Worm (Caenorhabditis elegans) whole organism, young adult: ENCODE results near the gene F13H8.3.

Source experiments
- F22D6.2 ChIP-seq: sonication (generic microtip); optimal IDR thresholded peaks from 2 replicates; lab custom pipeline; 2016; ENCODE audit warnings: mild to moderate bottlenecking, missing genetic modification characterization, missing compliant biosample characterization
- F33H1.4 ChIP-seq: fragments of 200-800 bp; sonication (Bioruptor generic); IDR thresholded peaks from 2 replicates; pipeline ENCODE4 v1.3.6; 2022; ENCODE audit warnings: missing genetic modification reagents, missing genetic modification characterization, missing compliant biosample characterization
- F39B2.1 ChIP-seq: fragments of 200-800 bp; sonication (Bioruptor generic); IDR thresholded peaks from 2 replicates; pipeline ENCODE4 v1.3.6; 2022; ENCODE audit warnings: missing genetic modification reagents, missing genetic modification characterization, missing compliant biosample characterization
- F57C9.4 ChIP-seq: sonication (generic microtip); optimal IDR thresholded peaks from 2 replicates; lab custom pipeline; 2017; ENCODE audit warnings: mild to moderate bottlenecking, missing genetic modification characterization, missing compliant biosample characterization
- T07F8.4 ChIP-seq: sonication (generic microtip); optimal IDR thresholded peaks from 2 replicates; lab custom pipeline; 2016; ENCODE audit warnings: mild to moderate bottlenecking, missing genetic modification characterization, moderate library complexity, missing compliant biosample characterization
- Y79H2A.3 ChIP-seq: fragments of 200-800 bp; sonication (Bioruptor generic); conservative IDR thresholded peaks from 2 replicates; pipeline ENCODE4 v1.3.6; 2022; ENCODE audit warnings: missing genetic modification reagents, missing genetic modification characterization, missing compliant biosample characterization
- ZK185.1 ChIP-seq: sonication (generic microtip); optimal IDR thresholded peaks from 2 replicates; lab custom pipeline; 2016; ENCODE audit warnings: mild to moderate bottlenecking, missing genetic modification characterization, missing compliant biosample characterization; ENCODE audit not compliant: poor library complexity, severe bottlenecking
- ama-1 ChIP-seq, 3 experiments: fragments of 150-350 bp in 1 of 3; sonication (generic microtip) in 2 of 3; optimal IDR thresholded peaks; 2 replicates each; lab custom pipeline; 2014 to 2018; ENCODE audit warnings: missing biosample characterization in 2 of 3, missing genetic modification characterization in 2 of 3, missing genetic modification reagents in 2 of 3
- aptf-2 ChIP-seq: fragments of 200-800 bp; sonication (Bioruptor generic); conservative IDR thresholded peaks from 2 replicates; pipeline ENCODE4 v1.3.6; 2022; ENCODE audit warnings: missing genetic modification reagents, missing genetic modification characterization, missing compliant biosample characterization
- athp-1 ChIP-seq: sonication (generic microtip); optimal IDR thresholded peaks from 2 replicates; lab custom pipeline; 2017; ENCODE audit warnings: mild to moderate bottlenecking, missing genetic modification characterization, missing compliant biosample characterization
- bed-1 ChIP-seq: fragments of 200-800 bp; sonication (Bioruptor generic); IDR thresholded peaks from 2 replicates; pipeline ENCODE4 v1.3.6; 2022; ENCODE audit warnings: missing genetic modification reagents, missing genetic modification characterization, missing compliant biosample characterization
- ceh-58 ChIP-seq: fragments of 200-800 bp; sonication (Bioruptor generic); IDR thresholded peaks from 2 replicates; pipeline ENCODE4 v1.3.6; 2022; ENCODE audit warnings: missing genetic modification characterization, missing compliant biosample characterization
- efl-1 ChIP-seq: fragments of 150-350 bp; optimal IDR thresholded peaks from 2 replicates; lab custom pipeline; 2014; ENCODE audit warnings: missing biosample characterization, missing genetic modification reagents, missing genetic modification characterization
- egl-44 ChIP-seq: fragments of 200-800 bp; sonication (Bioruptor generic); IDR thresholded peaks from 2 replicates; pipeline ENCODE4 v1.3.6; 2022; ENCODE audit warnings: missing genetic modification reagents, missing genetic modification characterization, missing compliant biosample characterization
- fkh-3 ChIP-seq: sonication (generic microtip); optimal IDR thresholded peaks from 2 replicates; lab custom pipeline; 2016; ENCODE audit warnings: mild to moderate bottlenecking, missing genetic modification characterization, missing compliant biosample characterization
- hlh-12 ChIP-seq: sonication (generic microtip); optimal IDR thresholded peaks from 2 replicates; lab custom pipeline; 2016; ENCODE audit warnings: missing genetic modification characterization, missing compliant biosample characterization
- hmg-1.2 ChIP-seq: fragments of 200-800 bp; sonication (Bioruptor generic); IDR thresholded peaks from 2 replicates; pipeline ENCODE4 v1.3.6; 2022; ENCODE audit warnings: missing genetic modification reagents, missing genetic modification characterization, missing compliant biosample characterization
- hmg-20 ChIP-seq: fragments of 200-800 bp; sonication (Bioruptor generic); IDR thresholded peaks from 2 replicates; pipeline ENCODE4 v1.3.6; 2022; ENCODE audit warnings: missing genetic modification reagents, missing genetic modification characterization, missing compliant biosample characterization
- hsf-1 ChIP-seq: fragments of 200-800 bp; sonication (Bioruptor generic); IDR thresholded peaks from 2 replicates; pipeline ENCODE4 v1.3.6; 2022; ENCODE audit warnings: missing genetic modification reagents, missing genetic modification characterization, missing compliant biosample characterization
- lsl-1 ChIP-seq: fragments of 200-800 bp; sonication (Bioruptor generic); optimal IDR thresholded peaks from 2 replicates; lab custom pipeline; 2018; ENCODE audit warnings: mild to moderate bottlenecking, missing genetic modification characterization, moderate library complexity, missing compliant biosample characterization
- madf-3 ChIP-seq: fragments of 200-800 bp; sonication (Bioruptor generic); IDR thresholded peaks from 2 replicates; pipeline ENCODE4 v1.3.6; 2022; ENCODE audit warnings: missing genetic modification reagents, missing genetic modification characterization, missing compliant biosample characterization
- madf-6 ChIP-seq: fragments of 200-800 bp; sonication (Bioruptor generic); IDR thresholded peaks from 2 replicates; pipeline ENCODE4 v1.3.6; 2022; ENCODE audit warnings: missing genetic modification reagents, missing genetic modification characterization, missing compliant biosample characterization
- madf-8 ChIP-seq: fragments of 200-800 bp; sonication (Bioruptor generic); conservative IDR thresholded peaks from 2 replicates; pipeline ENCODE4 v1.3.6; 2022; ENCODE audit warnings: missing genetic modification reagents, missing genetic modification characterization, missing compliant biosample characterization
- mel-28 ChIP-seq: sonication (generic microtip); optimal IDR thresholded peaks from 2 replicates; lab custom pipeline; 2016; ENCODE audit warnings: borderline replicate concordance, mild to moderate bottlenecking, missing genetic modification characterization, missing compliant biosample characterization
- nhr-179 ChIP-seq: sonication (generic microtip); optimal IDR thresholded peaks from 2 replicates; lab custom pipeline; 2016; ENCODE audit warnings: mild to moderate bottlenecking, missing genetic modification characterization, missing compliant biosample characterization
- nhr-80 ChIP-seq: sonication (generic microtip); optimal IDR thresholded peaks from 2 replicates; lab custom pipeline; 2016; ENCODE audit warnings: missing genetic modification characterization, missing compliant biosample characterization
- rcor-1 ChIP-seq: fragments of 200-800 bp; sonication (Bioruptor generic); IDR thresholded peaks from 2 replicates; pipeline ENCODE4 v1.3.6; 2022; ENCODE audit warnings: missing genetic modification reagents, missing genetic modification characterization, missing compliant biosample characterization
- rec-8 ChIP-seq, 2 experiments: sonication (generic microtip); optimal IDR thresholded peaks; 2 replicates each; lab custom pipeline; 2016; ENCODE audit warnings: mild to moderate bottlenecking in 2 of 2, missing genetic modification characterization in 2 of 2, missing genetic modification reagents in 2 of 2, missing genotype in 2 of 2, missing biosample characterization in 1 of 2, missing compliant biosample characterization in 1 of 2, moderate library complexity in 1 of 2
- snpc-1.1 ChIP-seq: sonication (generic microtip); optimal IDR thresholded peaks from 2 replicates; lab custom pipeline; 2017; ENCODE audit warnings: missing genetic modification characterization, mild to moderate bottlenecking, missing compliant biosample characterization, antibody characterized with exemption, moderate library complexity, missing genotype, missing genetic modification reagents; ENCODE audit not compliant: insufficient read depth
- snpc-4 ChIP-seq, 5 experiments: fragments of 150-350 bp in 1 of 5; sonication (generic microtip) in 4 of 5; optimal IDR thresholded peaks; 2 replicates each; lab custom pipeline; 2014 to 2018; ENCODE audit warnings: missing genetic modification characterization in 5 of 5, missing biosample characterization in 3 of 5, antibody characterized with exemption in 2 of 5, mild to moderate bottlenecking in 2 of 5, missing compliant biosample characterization in 2 of 5, missing genotype in 2 of 5, moderate library complexity in 2 of 5, missing genetic modification reagents in 1 of 5
- tbx-9 ChIP-seq: sonication (generic microtip); optimal IDR thresholded peaks from 2 replicates; lab custom pipeline; 2016; ENCODE audit warnings: borderline replicate concordance, missing genetic modification characterization, inconsistent platforms, missing compliant biosample characterization
- unc-62 ChIP-seq: fragments of 150-350 bp; optimal IDR thresholded peaks from 2 replicates; lab custom pipeline; 2014; ENCODE audit warnings: missing biosample characterization, missing genetic modification reagents, missing genetic modification characterization
- xnd-1 ChIP-seq: sonication (generic microtip); optimal IDR thresholded peaks from 2 replicates; lab custom pipeline; 2016; ENCODE audit warnings: missing genotype, missing genetic modification reagents, missing genetic modification characterization, missing compliant biosample characterization
- zfh-2 ChIP-seq: fragments of 200-800 bp; sonication (Bioruptor generic); conservative IDR thresholded peaks from 2 replicates; pipeline ENCODE4 v1.3.6; 2022; ENCODE audit warnings: missing genetic modification reagents, missing genetic modification characterization, missing compliant biosample characterization
- ztf-26 ChIP-seq: sonication (generic microtip); optimal IDR thresholded peaks from 2 replicates; lab custom pipeline; 2017; ENCODE audit warnings: missing genetic modification characterization, missing compliant biosample characterization

Gene F13H8.3

DNA sequence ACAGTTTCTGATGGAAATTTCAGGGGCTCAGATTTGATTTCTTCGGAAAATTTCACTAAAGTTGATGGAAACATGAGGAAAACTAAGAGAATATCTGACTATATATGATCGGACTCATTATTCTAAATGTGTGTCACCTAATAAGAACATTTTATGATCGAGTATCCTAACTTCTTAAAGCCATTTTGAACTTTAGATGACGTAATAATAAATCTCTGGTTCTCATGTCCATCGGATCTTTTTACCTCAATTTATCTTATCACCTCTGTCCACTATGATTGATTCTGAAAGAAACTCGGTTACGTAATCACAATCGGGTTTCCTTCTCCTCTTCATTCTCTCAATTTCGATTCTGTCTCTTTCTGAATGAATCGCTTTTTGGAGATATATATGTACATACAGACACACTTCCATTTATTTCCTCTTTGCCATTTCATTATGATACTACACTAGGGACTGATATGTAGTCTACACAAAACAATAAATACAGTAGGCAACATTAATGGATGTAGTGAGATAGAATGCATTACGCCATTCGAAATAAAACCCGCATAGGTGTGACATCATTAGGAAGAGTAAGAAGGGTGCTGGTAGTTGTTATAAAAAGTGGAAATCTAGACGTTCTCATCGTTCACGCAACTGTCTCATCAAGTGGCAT is 6.4 kb upstream of the F13H8.3 start (continued):
- TF ChIP-seq athp-1: no peak

- TF ChIP-seq madf-6 (no peak), nhr-80 (peak; percentile 58)
Observed at ce11 chrII:6259867-6260266, 3.9 kb upstream of the F13H8.3 start, which contains the start of gene F13H8.11. F13H8.11 (minus strand) TSS chrII:6260021.

DNA sequence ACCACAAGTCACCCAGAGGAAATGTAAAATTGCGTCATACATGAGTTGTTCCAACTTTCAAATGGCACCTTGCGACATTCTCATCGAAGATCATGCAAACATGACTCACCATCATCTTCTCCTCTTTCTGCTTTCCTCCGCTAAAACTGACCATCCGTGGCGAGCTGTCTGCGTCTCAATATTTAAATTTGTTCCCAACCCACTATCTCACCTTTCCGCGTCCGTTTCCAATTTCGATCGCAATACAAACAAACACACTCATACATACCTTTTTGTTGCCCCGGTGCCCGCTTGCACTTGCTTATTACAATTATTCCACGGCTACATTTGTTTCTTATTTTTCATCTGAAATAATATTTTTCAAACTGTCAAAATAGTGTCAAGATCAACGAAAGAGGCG is 3.1 kb upstream of the F13H8.3 start, which contains the start of gene nmgp-1:
TSS of gene nmgp-1 (plus strand) at position 174 of the 400 bp plus-strand sequence.
- TF ChIP-seq nhr-80: peak; percentile 17
- no peak for TF ChIP-seq snpc-4 (GFP tag; optimal IDR thresholded peaks at IDR 0.05; lab: Kevin White, UChicago)
- TF ChIP-seq snpc-4 (tag; optimal IDR thresholded peaks at IDR 0.05; lab: Kevin White, UChicago): no peak

ce11 chrII:6262222-6262621 is 1.6 kb upstream of the F13H8.3 start, which contains the start of gene F13H8.12:
F13H8.12 (plus strand) TSS chrII:6262522.
- no peak for TF ChIP-seq rcor-1 (GFP tag; lab: Robert Waterston, UW)
- TF ChIP-seq efl-1: no peak
- TF ChIP-seq ztf-26 (tag; lab: Kevin White, UChicago): no peak
- TF ChIP-seq lsl-1 (GFP tag; lab: Kevin White, UChicago): no peak
- TF ChIP-seq F57C9.4: no peak

DNA sequence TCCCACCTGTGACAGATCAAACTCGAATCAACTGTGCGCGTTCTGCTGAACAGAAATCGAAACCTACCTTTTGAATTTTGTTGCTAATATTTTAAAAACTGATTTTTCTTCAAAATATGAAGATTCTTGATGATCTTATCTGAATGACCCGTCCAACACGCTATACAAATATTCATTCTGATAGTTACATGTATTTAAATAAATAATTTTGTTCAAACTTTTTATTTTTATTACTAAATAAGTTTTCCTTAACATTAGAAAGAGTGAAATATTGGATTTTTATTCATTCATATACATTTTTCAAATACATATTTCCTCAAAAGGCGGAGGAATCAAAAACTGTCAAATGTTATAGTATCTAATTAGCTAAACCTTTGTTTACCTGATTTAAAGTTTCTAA is 4.2 kb downstream of the F13H8.3 start, which contains the start of gene F13H8.8:
TSS of gene F13H8.8 (minus strand) at position 101 of the 400 bp plus-strand sequence.
- TF ChIP-seq madf-6 (no peak), rec-8 (tag; optimal IDR thresholded peaks at IDR 0.05; lab: Kevin White, UChicago) (no peak), lsl-1 (GFP tag; lab: Kevin White, UChicago) (no peak)

DNA sequence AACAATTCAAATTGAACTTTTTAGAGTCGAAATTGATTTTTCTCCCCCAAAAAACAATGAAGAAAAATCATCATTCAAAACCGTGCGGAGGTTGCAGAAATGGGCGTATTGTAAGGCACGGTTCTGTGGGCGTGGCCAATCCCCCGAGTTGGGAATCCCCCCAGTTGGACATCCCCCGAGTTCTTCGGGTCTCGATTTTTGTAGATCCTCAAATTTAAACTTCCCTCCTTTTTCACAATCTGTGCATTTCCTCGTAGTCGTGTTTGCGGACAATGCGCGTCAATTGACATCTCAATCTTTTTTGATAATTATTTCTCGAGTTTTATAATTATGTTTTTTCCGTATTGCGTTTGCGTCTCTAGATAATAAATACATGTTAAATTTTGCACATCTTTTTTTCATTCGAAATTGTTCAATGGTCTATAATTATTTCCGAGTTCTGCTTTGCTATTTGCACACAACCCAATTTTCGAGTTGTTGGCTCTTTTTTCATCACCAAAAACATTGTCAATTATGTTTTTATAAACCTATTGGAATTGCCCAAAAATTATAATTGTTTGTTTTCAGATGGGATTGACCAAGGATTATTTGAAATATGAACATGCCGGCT is 6.1 kb downstream of the F13H8.3 start, which contains the start of gene F13H8.2:
TSS of gene F13H8.2 (plus strand) at position 560 of the 610 bp plus-strand sequence.
- TF ChIP-seq madf-3 (GFP tag; lab: Robert Waterston, UW): 0 out of 2 replicates have a peak, but pooled peaks have one; percentile 15
- TF ChIP-seq T07F8.4: no peak
- peak; percentile 10 for TF ChIP-seq nhr-80
- TF ChIP-seq Y79H2A.3 (GFP tag; lab: Robert Waterston, UW): no peak
- no peak for TF ChIP-seq bed-1 (GFP tag; lab: Robert Waterston, UW)
- no peak for TF ChIP-seq xnd-1 (tag; lab: Kevin White, UChicago)
- no peak for TF ChIP-seq mel-28 (tag; lab: Kevin White, UChicago)
- TF ChIP-seq egl-44: peak; percentile 66; the same call in 1 of the 2 replicates
- no peak for TF ChIP-seq hlh-12 (tag; lab: Kevin White, UChicago)
- TF ChIP-seq hmg-20 (GFP tag; lab: Robert Waterston, UW): 0 out of 2 replicates have a peak, but pooled peaks have one; percentile 43
- 0 out of 2 replicates have a peak, but pooled peaks have one; percentile 18 for TF ChIP-seq zfh-2 (GFP tag; lab: Robert Waterston, UW)
- no peak for TF ChIP-seq F22D6.2 (tag; lab: Kevin White, UChicago)
- TF ChIP-seq F33H1.4 (GFP tag; lab: Robert Waterston, UW): peak; percentile 73
- TF ChIP-seq snpc-1.1: no peak
- peak; percentile 63 for TF ChIP-seq hmg-1.2 (GFP tag; lab: Robert Waterston, UW)
- no peak for TF ChIP-seq unc-62 (GFP tag; lab: Kevin White, UChicago)
- TF ChIP-seq fkh-3 (tag; lab: Kevin White, UChicago): no peak
- TF ChIP-seq ZK185.1: no peak
- no peak for TF ChIP-seq snpc-4 (GFP tag; optimal IDR thresholded peaks at IDR 0.05; lab: Kevin White, UChicago)
- peak in 1 of 4 experiments; percentile 18 for TF ChIP-seq snpc-4 (tag; optimal IDR thresholded peaks at IDR 0.05; lab: Kevin White, UChicago)
- TF ChIP-seq hsf-1 (GFP tag; lab: Robert Waterston, UW): peak; percentile 37; the same call in 1 of the 2 replicates
- TF ChIP-seq tbx-9 (tag; lab: Kevin White, UChicago): no peak
- TF ChIP-seq F39B2.1 (GFP tag; lab: Robert Waterston, UW): no peak
- TF ChIP-seq ama-1 (optimal IDR thresholded peaks at IDR 0.05; lab: Kevin White, UChicago): no peak
- TF ChIP-seq ama-1 (GFP tag; optimal IDR thresholded peaks at IDR 0.05; lab: Kevin White, UChicago): no peak
- no peak for TF ChIP-seq nhr-179 (tag; lab: Kevin White, UChicago)
- TF ChIP-seq madf-8: peak; percentile 68
- TF ChIP-seq ceh-58: no peak
- peak; percentile 89; the same call in 1 of the 2 replicates for TF ChIP-seq aptf-2 (GFP tag; lab: Robert Waterston, UW)
